Fruit fly (Drosophila melanogaster): ENCODE results near the gene CG31248.

Gene CG31248

dm6 chr3R:7122172-7123072, 6.7 kb upstream of the CG31248 start (continued):
- TF ChIP-seq CG17385 (GFP tag; optimal IDR thresholded peaks at IDR 0.05) = peak; percentile 0
- TF ChIP-seq Hey (tag; optimal IDR thresholded peaks at IDR 0.05) = no peak
- no peak for TF ChIP-seq E2f2 (GFP tag; IDR thresholded peaks at IDR 0.05)
- no peak for TF ChIP-seq usp (GFP tag; optimal IDR thresholded peaks at IDR 0.05)
- TF ChIP-seq CG10979 (tag; optimal IDR thresholded peaks at IDR 0.05) = no peak
- TF ChIP-seq CG14710 (tag; optimal IDR thresholded peaks at IDR 0.05) = peak; percentile 4
- TF ChIP-seq Ada2b (GFP tag; IDR thresholded peaks at IDR 0.05) = no peak
- no peak for TF ChIP-seq ranshi (GFP tag; IDR thresholded peaks at IDR 0.05)
- no peak for TF ChIP-seq dan (GFP tag; IDR thresholded peaks at IDR 0.05)
- no peak for TF ChIP-seq CG7271 (tag; optimal IDR thresholded peaks at IDR 0.05)
- TF ChIP-seq CG12299 (tag; optimal IDR thresholded peaks at IDR 0.05) = no peak
- TF ChIP-seq Aef1 (GFP tag; IDR thresholded peaks at IDR 0.05) = no peak
- no peak for TF ChIP-seq sc (optimal IDR thresholded peaks at IDR 0.05)
- TF ChIP-seq sc (GFP tag; optimal IDR thresholded peaks at IDR 0.05) = no peak
- TF ChIP-seq grau (tag; optimal IDR thresholded peaks at IDR 0.05) = no peak
- TF ChIP-seq Asciz (GFP tag; optimal IDR thresholded peaks at IDR 0.05) = no peak
- no peak for TF ChIP-seq fd3F (GFP tag; optimal IDR thresholded peaks at IDR 0.05)
- TF ChIP-seq CG6791 (GFP tag; IDR thresholded peaks at IDR 0.05; ENCODE audit: partially characterized antibody) = no peak
- no peak for TF ChIP-seq zf30C (GFP tag; optimal IDR thresholded peaks at IDR 0.05)
- TF ChIP-seq Poxn (GFP tag; IDR thresholded peaks at IDR 0.05) = no peak
- TF ChIP-seq chinmo (GFP tag; IDR thresholded peaks at IDR 0.05; ENCODE audit: partially characterized antibody) = peak; percentile 81; the same call in 1 of the 4 replicates
- TF ChIP-seq CG18619 (GFP tag; optimal IDR thresholded peaks at IDR 0.05) = no peak
- TF ChIP-seq Ets97D (GFP tag; optimal IDR thresholded peaks at IDR 0.05) = no peak
- TF ChIP-seq pros (GFP tag; optimal IDR thresholded peaks at IDR 0.05) = no peak
- no peak for TF ChIP-seq Pdp1 (GFP tag; optimal IDR thresholded peaks at IDR 0.05)
- no peak for TF ChIP-seq CG14441 (GFP tag; IDR thresholded peaks at IDR 0.05)
- TF ChIP-seq slp2 (GFP tag; optimal IDR thresholded peaks at IDR 0.05) = no peak
- no peak for TF ChIP-seq luna (GFP tag; optimal IDR thresholded peaks at IDR 0.05)
- no peak for TF ChIP-seq CG10431 (GFP tag; optimal IDR thresholded peaks at IDR 0.05)
- peak; percentile 38; the same call in 1 of the 2 replicates for TF ChIP-seq vvl (GFP tag; IDR thresholded peaks at IDR 0.05)
- TF ChIP-seq CG7556 (GFP tag; optimal IDR thresholded peaks at IDR 0.05) = no peak
- no peak for TF ChIP-seq ind (GFP tag; optimal IDR thresholded peaks at IDR 0.05)
- TF ChIP-seq CG3995 (GFP tag; optimal IDR thresholded peaks at IDR 0.05) = no peak
- no peak for TF ChIP-seq CG2202 (tag; optimal IDR thresholded peaks at IDR 0.05)
- no peak for TF ChIP-seq CG4404 (GFP tag; IDR thresholded peaks at IDR 0.05)
- no peak for TF ChIP-seq CG17568 (GFP tag; optimal IDR thresholded peaks at IDR 0.05)
- no peak for TF ChIP-seq Tbp (GFP tag; optimal IDR thresholded peaks at IDR 0.05)
- no peak for TF ChIP-seq CG13624 (GFP tag; optimal IDR thresholded peaks at IDR 0.05)
- no peak for TF ChIP-seq dimm (GFP tag; IDR thresholded peaks at IDR 0.05)
- no peak for TF ChIP-seq CG18476 (GFP tag; optimal IDR thresholded peaks at IDR 0.05)
- TF ChIP-seq CG15696 (tag; optimal IDR thresholded peaks at IDR 0.05) = no peak
- no peak for TF ChIP-seq CG31441 (GFP tag; IDR thresholded peaks at IDR 0.05)
- no peak for TF ChIP-seq org-1 (GFP tag; optimal IDR thresholded peaks at IDR 0.05)
- peak; percentile 76 for TF ChIP-seq mirr (GFP tag; optimal IDR thresholded peaks at IDR 0.05)
- TF ChIP-seq CG15269 (tag; optimal IDR thresholded peaks at IDR 0.05) = no peak
- TF ChIP-seq CG12769 (tag; optimal IDR thresholded peaks at IDR 0.05) = peak; percentile 60
- TF ChIP-seq CG2120 (GFP tag; optimal IDR thresholded peaks at IDR 0.05) = peak; percentile 19
- TF ChIP-seq Ets65A (GFP tag) = no peak
- no peak for TF ChIP-seq HmgZ (tag; optimal IDR thresholded peaks at IDR 0.05)
- TF ChIP-seq Med (GFP tag) = peak; percentile 82

Data from whole organism, embryonic.